Fruit fly (Drosophila melanogaster): ENCODE results near the gene Atg3.

The Atg3 gene

DNA sequence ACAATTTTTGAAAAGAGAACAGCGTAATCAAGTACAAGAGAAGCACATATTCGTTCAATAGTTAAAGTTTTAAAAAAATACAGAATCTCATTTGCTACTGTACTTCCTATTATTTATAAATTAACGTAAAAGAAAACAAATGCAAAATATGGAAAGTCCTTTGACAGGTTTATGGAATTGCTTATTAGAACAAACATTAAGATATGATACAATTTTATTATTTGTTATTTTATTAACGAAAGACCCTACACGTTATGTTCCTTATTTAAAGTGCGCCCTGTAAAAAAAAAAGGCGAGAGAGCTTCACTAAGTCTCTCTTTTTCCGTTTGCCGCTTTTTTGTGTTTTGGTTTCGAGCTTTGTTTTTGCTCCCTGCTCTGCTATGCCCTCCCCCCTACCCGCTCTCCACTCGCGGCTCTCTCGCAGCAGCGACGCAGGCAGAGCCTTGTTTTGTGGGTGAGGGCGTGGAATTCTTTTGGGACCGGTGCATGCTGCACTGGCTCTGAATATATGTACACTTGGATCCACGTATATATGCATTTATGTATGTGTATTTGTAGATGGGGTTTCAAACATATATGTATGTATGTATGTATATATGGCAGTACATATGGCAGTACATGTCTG lies 12.0 kb downstream of the Atg3 start (continued):
- TF ChIP-seq CG16813 (GFP tag; IDR thresholded peaks at IDR 0.05; ENCODE audit: partially characterized antibody) (no peak), CG32772 (GFP tag; IDR thresholded peaks at IDR 0.05) (no peak), caup (GFP tag; optimal IDR thresholded peaks at IDR 0.05; ENCODE audit: severe bottlenecking) (no peak), CG33213 (GFP tag; optimal IDR thresholded peaks at IDR 0.05) (no peak), CG18599 (GFP tag; optimal IDR thresholded peaks at IDR 0.05) (no peak), cwo (GFP tag; optimal IDR thresholded peaks at IDR 0.05) (no peak), oc (tag; optimal IDR thresholded peaks at IDR 0.05) (no peak), Deaf1 (tag; optimal IDR thresholded peaks at IDR 0.05) (peak; percentile 28), Spps (tag; optimal IDR thresholded peaks at IDR 0.05) (no peak), C15 (GFP tag; IDR thresholded peaks at IDR 0.05) (no peak), pb (GFP tag; optimal IDR thresholded peaks at IDR 0.05) (no peak), CG16779 (GFP tag; IDR thresholded peaks at IDR 0.05) (no peak), seq (GFP tag; IDR thresholded peaks at IDR 0.05) (no peak), CG17612 (GFP tag; IDR thresholded peaks at IDR 0.05) (no peak), CG10431 (GFP tag; optimal IDR thresholded peaks at IDR 0.05) (no peak), unc-4 (GFP tag; IDR thresholded peaks at IDR 0.05; ENCODE audit: partially characterized antibody) (no peak), ci (GFP tag; IDR thresholded peaks at IDR 0.05) (peak; percentile 34; the same call in 1 of the 3 replicates), emc (GFP tag; optimal IDR thresholded peaks at IDR 0.05) (no peak), NC2β (GFP tag; optimal IDR thresholded peaks at IDR 0.05) (no peak), Med (GFP tag) (peak; percentile 55), fru (optimal IDR thresholded peaks at IDR 0.05) (no peak), CG7839 (tag; optimal IDR thresholded peaks at IDR 0.05) (no peak), bbx (GFP tag; IDR thresholded peaks at IDR 0.05; ENCODE audit: partially characterized antibody) (no peak), hb (GFP tag; IDR thresholded peaks at IDR 0.05; ENCODE audit: partially characterized antibody) (no peak), rib (GFP tag; IDR thresholded peaks at IDR 0.05) (no peak), phol (tag; optimal IDR thresholded peaks at IDR 0.05) (no peak), Hsf (GFP tag; optimal IDR thresholded peaks at IDR 0.05) (no peak), sd (tag; optimal IDR thresholded peaks at IDR 0.05) (peak; percentile 21), Dad (GFP tag; optimal IDR thresholded peaks at IDR 0.05) (no peak), Sry-δ (GFP tag; optimal IDR thresholded peaks at IDR 0.05) (no peak), chn (GFP tag; optimal IDR thresholded peaks at IDR 0.05) (no peak), ems (GFP tag; optimal IDR thresholded peaks at IDR 0.05) (no peak), CG6175 (GFP tag; IDR thresholded peaks at IDR 0.05) (no peak), Hr51 (GFP tag; optimal IDR thresholded peaks at IDR 0.05) (no peak), CTCF (GFP tag; optimal IDR thresholded peaks at IDR 0.05) (no peak), Blimp-1 (GFP tag; optimal IDR thresholded peaks at IDR 0.05) (peak; percentile 29), Hmx (GFP tag; optimal IDR thresholded peaks at IDR 0.05) (no peak), tin (GFP tag; optimal IDR thresholded peaks at IDR 0.05) (no peak), ATbp (GFP tag; optimal IDR thresholded peaks at IDR 0.05) (no peak), CG11696 (GFP tag; IDR thresholded peaks at IDR 0.05) (0 out of 2 replicates have a peak, but pooled peaks have one; percentile 20), Six4 (GFP tag; optimal IDR thresholded peaks at IDR 0.05) (no peak), Ada2b (GFP tag; IDR thresholded peaks at IDR 0.05) (no peak), Gug (GFP tag; IDR thresholded peaks at IDR 0.05) (no peak), CG11093 (GFP tag; IDR thresholded peaks at IDR 0.05) (no peak), eyg (GFP tag; optimal IDR thresholded peaks at IDR 0.05) (no peak), MESR4 (GFP tag; optimal IDR thresholded peaks at IDR 0.05) (no peak), gsb-n (tag; optimal IDR thresholded peaks at IDR 0.05) (no peak), Doc3 (GFP tag; IDR thresholded peaks at IDR 0.05; ENCODE audit: partially characterized antibody) (no peak), lola (GFP tag; optimal IDR thresholded peaks at IDR 0.05) (no peak), CG11247 (GFP tag; IDR thresholded peaks at IDR 0.05) (no peak), GATAe (GFP tag; conservative IDR thresholded peaks at IDR 0.05) (no peak)

Data from whole organism, embryonic.